Worm (Caenorhabditis elegans): Measurements from ENCODE around the gene col-75.

- TF ChIP-seq unc-130 (tag; optimal IDR thresholded peaks at IDR 0.05) (no peak), nhr-90 (tag; optimal IDR thresholded peaks at IDR 0.05; ENCODE audit: poor library complexity) (no peak), nhr-77 (tag; optimal IDR thresholded peaks at IDR 0.05) (no peak), nhr-28 (tag; optimal IDR thresholded peaks at IDR 0.05) (no peak), swsn-7 (tag; optimal IDR thresholded peaks at IDR 0.05) (no peak), lsy-2 (tag; optimal IDR thresholded peaks at IDR 0.05) (no peak), efl-1 (optimal IDR thresholded peaks at IDR 0.05) (no peak), efl-1 (GFP tag; optimal IDR thresholded peaks at IDR 0.05 in 1 of 2) (no peak), ceh-88 (GFP tag; IDR thresholded peaks at IDR 0.05) (no peak)
Observed at ce11 chrII:6386467-6386866, 39.6 kb upstream of the col-75 start, which contains the start of gene F58F12.4.
